Worm (Caenorhabditis elegans): ENCODE data around the gene ttr-2.

The ttr-2 gene

ce11 chrIII:9941020-9941674 lies 13.6 kb downstream of the ttr-2 start, which contains the start of the genes K03H1.9 and K03H1.12:
K03H1.9 (minus strand) TSS chrIII:9941490.
K03H1.12 (plus strand) TSS chrIII:9941624.
- no peak for TF ChIP-seq B0310.2 (tag; optimal IDR thresholded peaks at IDR 0.05)
- no peak for TF ChIP-seq hnd-1 (tag; optimal IDR thresholded peaks at IDR 0.05)
- no peak for TF ChIP-seq pes-1 (GFP tag; IDR thresholded peaks at IDR 0.05)
- TF ChIP-seq tbx-11 (GFP tag; IDR thresholded peaks at IDR 0.05): no peak
- TF ChIP-seq hmbx-1 (tag; optimal IDR thresholded peaks at IDR 0.05): no peak
- TF ChIP-seq scrt-1 (GFP tag; IDR thresholded peaks at IDR 0.05): no peak

ce11 chrIII:9944723-9945122 lies 17.2 kb downstream of the ttr-2 start, which contains the start of gene gln-2:
gln-2 (minus strand) TSS chrIII:9944823.
- TF ChIP-seq ceh-36 (tag; optimal IDR thresholded peaks at IDR 0.05) (no peak), hnd-1 (tag; optimal IDR thresholded peaks at IDR 0.05) (no peak), ceh-13 (GFP tag; optimal IDR thresholded peaks at IDR 0.05) (no peak), scrt-1 (GFP tag; IDR thresholded peaks at IDR 0.05) (no peak), ama-1 (optimal IDR thresholded peaks at IDR 0.05) (no peak), ets-7 (tag; optimal IDR thresholded peaks at IDR 0.05) (no peak), hmbx-1 (tag; optimal IDR thresholded peaks at IDR 0.05) (no peak), B0310.2 (tag; optimal IDR thresholded peaks at IDR 0.05) (no peak), aly-1 (tag; optimal IDR thresholded peaks at IDR 0.05) (no peak), hmg-4 (GFP tag; optimal IDR thresholded peaks at IDR 0.05) (no peak), tra-4 (tag; optimal IDR thresholded peaks at IDR 0.05) (no peak), pes-1 (GFP tag; IDR thresholded peaks at IDR 0.05) (no peak), flt-1 (GFP tag; IDR thresholded peaks at IDR 0.05) (no peak)

- TF ChIP-seq tra-4 (tag; optimal IDR thresholded peaks at IDR 0.05): no peak
- no peak for TF ChIP-seq ceh-36 (tag; optimal IDR thresholded peaks at IDR 0.05)
- no peak for TF ChIP-seq tbx-37 (GFP tag; conservative IDR thresholded peaks at IDR 0.05)
Measured at ce11 chrIII:9946806-9947419, 19.3 kb downstream of the ttr-2 start, which contains the start of gene K03H1.7. K03H1.7 (plus strand) TSS chrIII:9947405.

- TF ChIP-seq hmbx-1 (tag; optimal IDR thresholded peaks at IDR 0.05) (no peak), tbx-37 (GFP tag; conservative IDR thresholded peaks at IDR 0.05) (no peak), B0310.2 (tag; optimal IDR thresholded peaks at IDR 0.05) (no peak), F13C5.2 (tag; optimal IDR thresholded peaks at IDR 0.05) (no peak)
Measured at ce11 chrIII:9950244-9950643, 22.7 kb downstream of the ttr-2 start, which contains the start of gene K03H1.13. K03H1.13 (minus strand) TSS chrIII:9950344.

ce11 chrIII:9951864-9952263 lies 24.3 kb downstream of the ttr-2 start, which contains the start of gene K03H1.11:
K03H1.11 (minus strand) TSS chrIII:9951964.
- TF ChIP-seq ama-1 (optimal IDR thresholded peaks at IDR 0.05): no peak
- TF ChIP-seq tra-4 (tag; optimal IDR thresholded peaks at IDR 0.05): no peak

ce11 chrIII:9956123-9956522 lies 28.6 kb downstream of the ttr-2 start, which contains the start of gene mog-1:
mog-1 (minus strand) TSS chrIII:9956215.
- TF ChIP-seq F13C5.2 (tag; optimal IDR thresholded peaks at IDR 0.05) (no peak), hmbx-1 (tag; optimal IDR thresholded peaks at IDR 0.05) (no peak), hmg-4 (GFP tag; optimal IDR thresholded peaks at IDR 0.05) (no peak), tra-4 (tag; optimal IDR thresholded peaks at IDR 0.05) (no peak), B0310.2 (tag; optimal IDR thresholded peaks at IDR 0.05) (no peak), hnd-1 (tag; optimal IDR thresholded peaks at IDR 0.05) (no peak), flt-1 (GFP tag; IDR thresholded peaks at IDR 0.05) (no peak), ama-1 (optimal IDR thresholded peaks at IDR 0.05) (no peak), ets-7 (tag; optimal IDR thresholded peaks at IDR 0.05) (no peak), scrt-1 (GFP tag; IDR thresholded peaks at IDR 0.05) (no peak), pes-1 (GFP tag; IDR thresholded peaks at IDR 0.05) (no peak), tbx-37 (GFP tag; conservative IDR thresholded peaks at IDR 0.05) (no peak), ceh-36 (tag; optimal IDR thresholded peaks at IDR 0.05) (no peak), sea-1 (GFP tag; conservative IDR thresholded peaks at IDR 0.05) (no peak), aly-1 (tag; optimal IDR thresholded peaks at IDR 0.05) (no peak), ceh-13 (GFP tag; optimal IDR thresholded peaks at IDR 0.05) (no peak), tbx-11 (GFP tag; IDR thresholded peaks at IDR 0.05) (no peak)

ce11 chrIII:9956665-9957401 lies 29.3 kb downstream of the ttr-2 start, which contains the start of gene alx-1:
alx-1 (plus strand) TSS chrIII:9957351.
- no peak for TF ChIP-seq flt-1 (GFP tag; IDR thresholded peaks at IDR 0.05)
- no peak for TF ChIP-seq pes-1 (GFP tag; IDR thresholded peaks at IDR 0.05)

- TF ChIP-seq scrt-1 (GFP tag; IDR thresholded peaks at IDR 0.05): no peak
- no peak for TF ChIP-seq ets-7 (tag; optimal IDR thresholded peaks at IDR 0.05)
- no peak for TF ChIP-seq ceh-13 (GFP tag; optimal IDR thresholded peaks at IDR 0.05)
- TF ChIP-seq hmbx-1 (tag; optimal IDR thresholded peaks at IDR 0.05): no peak
- no peak for TF ChIP-seq sea-1 (GFP tag; conservative IDR thresholded peaks at IDR 0.05)
- no peak for TF ChIP-seq tbx-11 (GFP tag; IDR thresholded peaks at IDR 0.05)
- TF ChIP-seq hnd-1 (tag; optimal IDR thresholded peaks at IDR 0.05): no peak
- no peak for TF ChIP-seq ama-1 (optimal IDR thresholded peaks at IDR 0.05)
- TF ChIP-seq tra-4 (tag; optimal IDR thresholded peaks at IDR 0.05): no peak
- TF ChIP-seq hmg-4 (GFP tag; optimal IDR thresholded peaks at IDR 0.05): no peak
- no peak for TF ChIP-seq B0310.2 (tag; optimal IDR thresholded peaks at IDR 0.05)
- TF ChIP-seq tbx-37 (GFP tag; conservative IDR thresholded peaks at IDR 0.05): no peak
- no peak for TF ChIP-seq aly-1 (tag; optimal IDR thresholded peaks at IDR 0.05)
- TF ChIP-seq F13C5.2 (tag; optimal IDR thresholded peaks at IDR 0.05): no peak
- no peak for TF ChIP-seq pes-1 (GFP tag; IDR thresholded peaks at IDR 0.05)
- no peak for TF ChIP-seq ceh-36 (tag; optimal IDR thresholded peaks at IDR 0.05)
Measured at ce11 chrIII:9963447-9963846, 35.9 kb downstream of the ttr-2 start.
